Worm (Caenorhabditis elegans) whole organism, midembryonic: ENCODE measurements around the gene C17C3.15.

Experiments used
- cog-1 ChIP-seq: sonication (generic microtip); optimal IDR thresholded peaks from 2 replicates; lab custom pipeline; 2016; ENCODE audit warnings: missing genetic modification characterization, missing compliant biosample characterization
- klf-2 ChIP-seq: fragments of 200-800 bp; sonication (Bioruptor generic); conservative IDR thresholded peaks from 2 replicates; pipeline ENCODE4 v1.3.6; 2022; ENCODE audit warnings: missing genetic modification reagents, missing genetic modification characterization, missing compliant biosample characterization
- med-1 ChIP-seq: sonication (generic microtip); optimal IDR thresholded peaks from 2 replicates; lab custom pipeline; 2017; ENCODE audit warnings: missing genetic modification characterization, mild to moderate bottlenecking, missing compliant biosample characterization, antibody characterized with exemption, missing genetic modification reagents; ENCODE audit not compliant: insufficient read depth
- ref-1 ChIP-seq: fragments of 200-800 bp; sonication (Bioruptor generic); conservative IDR thresholded peaks from 2 replicates; pipeline ENCODE4 v1.3.6; 2022; ENCODE audit warnings: missing genetic modification reagents, missing genetic modification characterization, missing compliant biosample characterization
- tab-1 ChIP-seq: fragments of 200-800 bp; sonication (Bioruptor generic); IDR thresholded peaks from 2 replicates; pipeline ENCODE4 v1.3.6; 2022; ENCODE audit warnings: missing genetic modification characterization, missing compliant biosample characterization
- ztf-29 ChIP-seq: fragments of 200-800 bp; sonication (Bioruptor generic); IDR thresholded peaks from 2 replicates; pipeline ENCODE4 v1.3.6; 2022; ENCODE audit warnings: missing genetic modification reagents, missing genetic modification characterization, missing compliant biosample characterization

DNA sequence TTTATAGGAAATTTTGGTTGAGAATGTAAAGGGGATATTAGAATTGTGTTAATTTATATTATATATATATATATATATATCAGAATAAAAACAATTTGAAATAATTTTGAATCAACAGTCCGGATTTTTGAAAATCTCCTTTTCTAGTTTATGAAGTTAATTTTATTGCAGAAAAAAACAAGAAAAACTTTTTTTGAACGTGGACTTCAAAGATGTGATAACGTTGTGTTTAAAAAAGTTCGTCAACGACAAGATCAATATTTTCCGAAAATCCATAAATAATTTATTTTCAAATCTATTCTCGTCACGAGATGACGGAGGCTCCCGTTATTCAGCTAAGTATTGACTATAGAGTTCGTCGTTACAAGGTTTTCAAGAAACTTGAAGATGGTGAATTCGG, 32.9 kb upstream of the C17C3.15 start, which contains the start of gene C17C3.11:
- TF ChIP-seq ref-1 (no peak), tab-1 (GFP tag; lab: Robert Waterston, UW) (no peak), med-1 (no peak), klf-2 (GFP tag; lab: Robert Waterston, UW) (no peak), cog-1 (tag; lab: Kevin White, UChicago) (no peak), ztf-29 (GFP tag; lab: Robert Waterston, UW) (no peak)
